Worm (Caenorhabditis elegans): Measurements from ENCODE around the gene syx-18.

Gene syx-18

ce11 chrV:6699021-6699420, 43.8 kb upstream of the syx-18 start:
- TF ChIP-seq attf-4 (tag; optimal IDR thresholded peaks at IDR 0.05) = no peak
- no peak for TF ChIP-seq ztf-11 (tag; optimal IDR thresholded peaks at IDR 0.05)
- peak; percentile 99 for TF ChIP-seq nhr-28 (tag; optimal IDR thresholded peaks at IDR 0.05)
- TF ChIP-seq T20F7.1 (GFP tag; optimal IDR thresholded peaks at IDR 0.05) = no peak

- no peak for TF ChIP-seq nhr-77 (tag; optimal IDR thresholded peaks at IDR 0.05)
- peak; percentile 27 for TF ChIP-seq hlh-30 (tag; optimal IDR thresholded peaks at IDR 0.05; ENCODE audit: insufficient read depth)
Observed at ce11 chrV:6697552-6697951, 42.3 kb upstream of the syx-18 start, which contains the start of gene W02F12.2. W02F12.2 (minus strand) TSS chrV:6697652.

ce11 chrV:6694668-6695067, 39.4 kb upstream of the syx-18 start, which contains the start of gene W02F12.8:
W02F12.8 (minus strand) TSS chrV:6694768.
- TF ChIP-seq ceh-20 (GFP tag; IDR thresholded peaks at IDR 0.05) = no peak
- TF ChIP-seq nhr-28 (tag; optimal IDR thresholded peaks at IDR 0.05) = peak; percentile 3
- TF ChIP-seq lin-1 (GFP tag; IDR thresholded peaks at IDR 0.05) = no peak

- TF ChIP-seq daf-12 (tag; optimal IDR thresholded peaks at IDR 0.05) (no peak), nhr-10 (tag; optimal IDR thresholded peaks at IDR 0.05) (no peak), nhr-42 (GFP tag; IDR thresholded peaks at IDR 0.05) (no peak), dmd-9 (GFP tag; IDR thresholded peaks at IDR 0.05) (no peak), fos-1 (tag; optimal IDR thresholded peaks at IDR 0.05) (no peak), D1046.2 (GFP tag; IDR thresholded peaks at IDR 0.05) (no peak), dmd-6 (GFP tag; IDR thresholded peaks at IDR 0.05) (peak; percentile 43; the same call in 1 of the 2 replicates), pqm-1 (tag; optimal IDR thresholded peaks at IDR 0.05) (peak; percentile 7), T26A8.4 (GFP tag; IDR thresholded peaks at IDR 0.05) (no peak), daf-16 (GFP tag; optimal IDR thresholded peaks at IDR 0.05) (no peak), daf-16 (tag; optimal IDR thresholded peaks at IDR 0.05) (peak; percentile 87), ZK337.2 (GFP tag; IDR thresholded peaks at IDR 0.05) (no peak), duxl-1 (tag; optimal IDR thresholded peaks at IDR 0.05; ENCODE audit: poor library complexity) (no peak), lim-7 (GFP tag; IDR thresholded peaks at IDR 0.05) (no peak), sdz-12 (GFP tag; optimal IDR thresholded peaks at IDR 0.05) (no peak), spr-3 (GFP tag; optimal IDR thresholded peaks at IDR 0.05) (no peak), F44E2.7 (GFP tag; IDR thresholded peaks at IDR 0.05) (no peak), daf-19 (GFP tag; conservative IDR thresholded peaks at IDR 0.05) (no peak), madf-9 (GFP tag; conservative IDR thresholded peaks at IDR 0.05) (no peak), F49E8.2 (tag; optimal IDR thresholded peaks at IDR 0.05; ENCODE audit: borderline replicate concordance) (no peak), nhr-102 (tag; optimal IDR thresholded peaks at IDR 0.05) (peak; percentile 11), T20F7.1 (GFP tag; optimal IDR thresholded peaks at IDR 0.05) (peak; percentile 11), hlh-11 (tag; optimal IDR thresholded peaks at IDR 0.05) (peak; percentile 32), spr-1 (tag; optimal IDR thresholded peaks at IDR 0.05) (no peak), F37D6.2 (tag; optimal IDR thresholded peaks at IDR 0.05) (no peak), egl-27 (tag; optimal IDR thresholded peaks at IDR 0.05) (no peak), mdl-1 (tag; optimal IDR thresholded peaks at IDR 0.05) (peak in 1 of 2 experiments; percentile 46), ztf-7 (tag; optimal IDR thresholded peaks at IDR 0.05) (peak; percentile 2), snpc-1.2 (GFP tag; IDR thresholded peaks at IDR 0.05) (no peak), aly-2 (tag; optimal IDR thresholded peaks at IDR 0.05) (no peak), tag-97 (GFP tag; IDR thresholded peaks at IDR 0.05) (no peak), zag-1 (tag; optimal IDR thresholded peaks at IDR 0.05) (no peak), pha-4 (GFP tag; IDR thresholded peaks at IDR 0.05) (no peak), pha-4 (tag; optimal IDR thresholded peaks at IDR 0.05) (no peak), ceh-82 (tag; optimal IDR thresholded peaks at IDR 0.05) (no peak), Y105C5A.15 (GFP tag; IDR thresholded peaks at IDR 0.05) (no peak), lsy-2 (tag; optimal IDR thresholded peaks at IDR 0.05) (no peak), aha-1 (tag) (peak; percentile 55), tra-1 (GFP tag; IDR thresholded peaks at IDR 0.05) (no peak), madf-5 (GFP tag; IDR thresholded peaks at IDR 0.05) (no peak), nhr-77 (tag; optimal IDR thresholded peaks at IDR 0.05) (peak; percentile 41)
Observed at ce11 chrV:6691813-6692351, 36.6 kb upstream of the syx-18 start, which contains the start of gene mtl-1. mtl-1 (minus strand) TSS chrV:6691863.
